Worm (Caenorhabditis elegans) whole organism, young adult: ENCODE measurements around the gene F18A12.7.

Source experiments
- B0336.3 ChIP-seq: fragments of 200-800 bp; sonication (Bioruptor generic); IDR thresholded peaks from 2 replicates; pipeline ENCODE4 v1.3.6; 2022; ENCODE audit warnings: missing genetic modification characterization, missing compliant biosample characterization
- F49E8.2 ChIP-seq: sonication (generic microtip); optimal IDR thresholded peaks from 3 replicates; lab custom pipeline; 2017; ENCODE audit warnings: missing genetic modification characterization, mild to moderate bottlenecking, missing compliant biosample characterization, antibody characterized with exemption, moderate library complexity; ENCODE audit not compliant: insufficient read depth
- K11D2.4 ChIP-seq: fragments of 200-800 bp; sonication (Bioruptor generic); IDR thresholded peaks from 2 replicates; pipeline ENCODE4 v1.3.6; 2022; ENCODE audit warnings: missing genetic modification reagents, missing genetic modification characterization, missing compliant biosample characterization
- mxl-1 ChIP-seq: sonication (generic microtip); optimal IDR thresholded peaks from 2 replicates; lab custom pipeline; 2016; ENCODE audit warnings: missing genetic modification characterization, missing compliant biosample characterization
- rpc-1 ChIP-seq, 2 experiments: fragments of 150-350 bp in 1 of 2; sonication (generic microtip) in 1 of 2; optimal IDR thresholded peaks; 2 replicates each; lab custom pipeline; 2014 to 2018; ENCODE audit warnings: missing biosample characterization in 1 of 2, missing genetic modification characterization in 1 of 2, missing genetic modification reagents in 1 of 2, missing genotype in 1 of 2

ce11 chrII:3385736-3386135, 28.5 kb downstream of the F18A12.7 start, which contains the start of gene T06D4.2:
- TF ChIP-seq mxl-1 (tag; lab: Kevin White, UChicago) = no peak
- TF ChIP-seq K11D2.4 (GFP tag; lab: Robert Waterston, UW) = no peak
- TF ChIP-seq F49E8.2 = no peak
- TF ChIP-seq B0336.3 = no peak
- no peak for TF ChIP-seq rpc-1 (optimal IDR thresholded peaks at IDR 0.05; lab: Kevin White, UChicago)
- no peak for TF ChIP-seq rpc-1 (tag; optimal IDR thresholded peaks at IDR 0.05; lab: Kevin White, UChicago)
